Worm (Caenorhabditis elegans) whole organism, L3 larva: ENCODE data around the gene R155.3.
A peak's percentile ranks its signal among the peaks of the same experiment; 100 is the strongest.

Experiments used
- ama-1 ChIP-seq: fragments of 150-350 bp; optimal IDR thresholded peaks from 2 replicates; lab custom pipeline; 2018
- ceh-16 ChIP-seq: sonication (generic microtip); optimal IDR thresholded peaks from 2 replicates; lab custom pipeline; 2017; ENCODE audit warnings: missing biosample characterization, missing genetic modification characterization
- ceh-28 ChIP-seq: fragments of 150-350 bp; optimal IDR thresholded peaks from 2 replicates; lab custom pipeline; 2014; ENCODE audit warnings: missing biosample characterization, missing genetic modification reagents, missing genetic modification characterization
- ceh-82 ChIP-seq: fragments of 150-350 bp; optimal IDR thresholded peaks from 2 replicates; lab custom pipeline; 2014; ENCODE audit warnings: missing biosample characterization, missing genetic modification characterization
- ceh-9 ChIP-seq: sonication (generic microtip); optimal IDR thresholded peaks from 2 replicates; lab custom pipeline; 2018; ENCODE audit warnings: missing biosample characterization, missing genetic modification characterization
- egl-5 ChIP-seq: fragments of 150-350 bp; optimal IDR thresholded peaks from 2 replicates; lab custom pipeline; 2017; ENCODE audit warnings: missing biosample characterization, missing genetic modification reagents, missing genetic modification characterization, inconsistent platforms
- elt-1 ChIP-seq: fragments of 150-350 bp; optimal IDR thresholded peaks from 2 replicates; lab custom pipeline; 2014; ENCODE audit warnings: missing biosample characterization, missing genetic modification characterization
- elt-2 ChIP-seq: sonication (generic microtip); optimal IDR thresholded peaks from 2 replicates; lab custom pipeline; 2016; ENCODE audit warnings: missing genetic modification reagents, mild to moderate bottlenecking, missing genetic modification characterization, missing compliant biosample characterization
- elt-3 ChIP-seq, 3 experiments: fragments of 150-350 bp in 1 of 3; sonication (generic microtip) in 2 of 3; optimal IDR thresholded peaks; 2 replicates in 2 of 3; 4 replicates in 1 of 3; lab custom pipeline; 2014 to 2017; ENCODE audit warnings: missing biosample characterization in 3 of 3, missing genetic modification characterization in 3 of 3
- eor-1 ChIP-seq, 2 experiments: fragments of 150-350 bp; optimal IDR thresholded peaks; 2 replicates each; lab custom pipeline; 2014 to 2018; ENCODE audit warnings: missing biosample characterization in 2 of 2, missing genetic modification characterization in 2 of 2
- fkh-10 ChIP-seq: sonication (generic microtip); optimal IDR thresholded peaks from 2 replicates; lab custom pipeline; 2017; ENCODE audit warnings: missing biosample characterization, missing genetic modification reagents, missing genetic modification characterization
- fos-1 ChIP-seq: fragments of 150-350 bp; optimal IDR thresholded peaks from 2 replicates; lab custom pipeline; 2014; ENCODE audit warnings: missing biosample characterization, missing genetic modification characterization
- hmg-11 ChIP-seq: sonication (generic microtip); optimal IDR thresholded peaks from 2 replicates; lab custom pipeline; 2016; ENCODE audit warnings: missing genetic modification characterization, missing compliant biosample characterization
- jun-1 ChIP-seq: fragments of 150-350 bp; optimal IDR thresholded peaks from 2 replicates; lab custom pipeline; 2014; ENCODE audit warnings: missing biosample characterization, missing genetic modification reagents, missing genetic modification characterization
- lin-39 ChIP-seq: fragments of 150-350 bp; optimal IDR thresholded peaks from 2 replicates; lab custom pipeline; 2018; ENCODE audit warnings: missing biosample characterization, missing genetic modification reagents, missing genetic modification characterization
- lsy-12 ChIP-seq: sonication (generic microtip); optimal IDR thresholded peaks from 2 replicates; lab custom pipeline; 2016; ENCODE audit warnings: mild to moderate bottlenecking, missing genetic modification characterization, missing compliant biosample characterization
- mdl-1 ChIP-seq: fragments of 150-350 bp; optimal IDR thresholded peaks from 2 replicates; lab custom pipeline; 2014; ENCODE audit warnings: missing biosample characterization, missing genetic modification characterization
- nfya-1 ChIP-seq: sonication (generic microtip); optimal IDR thresholded peaks from 2 replicates; lab custom pipeline; 2017; ENCODE audit warnings: missing genetic modification characterization, mild to moderate bottlenecking, missing compliant biosample characterization, antibody characterized with exemption, moderate library complexity; ENCODE audit not compliant: insufficient read depth
- nhr-11 ChIP-seq: fragments of 150-350 bp; optimal IDR thresholded peaks from 2 replicates; lab custom pipeline; 2014; ENCODE audit warnings: missing biosample characterization, missing genetic modification characterization
- nhr-23 ChIP-seq: fragments of 150-350 bp; optimal IDR thresholded peaks from 2 replicates; lab custom pipeline; 2014; ENCODE audit warnings: missing biosample characterization, missing genetic modification reagents, missing genetic modification characterization
- nhr-237 ChIP-seq: fragments of 150-350 bp; optimal IDR thresholded peaks from 2 replicates; lab custom pipeline; 2014; ENCODE audit warnings: missing biosample characterization, missing genetic modification characterization
- nhr-43 ChIP-seq: sonication (generic microtip); optimal IDR thresholded peaks from 2 replicates; lab custom pipeline; 2016; ENCODE audit warnings: mild to moderate bottlenecking, missing genetic modification characterization, missing compliant biosample characterization; ENCODE audit not compliant: poor library complexity, severe bottlenecking
- nhr-76 ChIP-seq: fragments of 150-350 bp; sonication (generic microtip); optimal IDR thresholded peaks from 5 replicates; lab custom pipeline; 2014; ENCODE audit warnings: missing biosample characterization, missing genetic modification characterization
- pqm-1 ChIP-seq: fragments of 150-350 bp; optimal IDR thresholded peaks from 2 replicates; lab custom pipeline; 2017; ENCODE audit warnings: missing biosample characterization, missing genetic modification characterization, inconsistent platforms
- sea-2 ChIP-seq: fragments of 150-350 bp; sonication (generic microtip); optimal IDR thresholded peaks from 4 replicates; lab custom pipeline; 2014; ENCODE audit warnings: missing biosample characterization, missing genetic modification reagents, missing genetic modification characterization
- tbx-2 ChIP-seq: sonication (generic microtip); optimal IDR thresholded peaks from 2 replicates; lab custom pipeline; 2016; ENCODE audit warnings: mild to moderate bottlenecking, missing genetic modification characterization, missing compliant biosample characterization

Gene R155.3

ce11 chrIII:1975992-1976391, 550 bp downstream of the R155.3 start:
- TF ChIP-seq ceh-28 (no peak), nhr-237 (tag; lab: Kevin White, UChicago) (no peak), lin-39 (tag; lab: Kevin White, UChicago) (no peak), jun-1 (tag; lab: Kevin White, UChicago) (no peak), ama-1 (lab: Kevin White, UChicago) (no peak), pqm-1 (no peak), nhr-11 (tag; lab: Kevin White, UChicago) (no peak), lsy-12 (no peak), nhr-43 (tag; lab: Kevin White, UChicago) (no peak), elt-1 (tag; lab: Kevin White, UChicago) (no peak)

ce11 chrIII:1970433-1970832, 6.1 kb downstream of the R155.3 start, which contains the start of gene R155.5:
Gene R155.5, minus strand, starts transcription at chrIII:1970533.
- TF ChIP-seq nhr-11 (tag; lab: Kevin White, UChicago) (no peak), ceh-16 (no peak)

DNA sequence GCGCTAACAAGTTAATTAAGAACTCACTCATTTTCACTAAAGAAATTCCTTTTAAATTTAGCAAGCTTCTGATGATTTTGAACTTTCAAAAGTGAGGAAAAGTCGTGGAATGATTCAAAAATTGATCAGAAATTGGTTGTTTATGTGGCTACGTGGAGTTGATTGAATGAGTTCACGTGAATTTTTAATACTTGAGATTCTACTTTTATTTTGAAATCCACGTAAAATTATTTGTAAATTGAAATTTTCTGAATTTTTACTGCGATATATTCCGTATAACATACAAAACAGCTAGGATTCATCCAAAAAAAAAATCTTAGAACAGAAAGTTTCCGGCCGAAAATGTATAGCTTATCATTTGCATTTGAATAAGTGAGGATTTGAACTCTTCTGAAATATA, 6.7 kb downstream of the R155.3 start, which contains the start of gene moa-1:
TSS of gene moa-1 (minus strand) at position 101 of the 400 bp plus-strand sequence.
- TF ChIP-seq elt-3 (tag; optimal IDR thresholded peaks at IDR 0.05; lab: Kevin White, UChicago): no peak
- TF ChIP-seq fkh-10: no peak
- no peak for TF ChIP-seq sea-2 (GFP tag; lab: Kevin White, UChicago)
- TF ChIP-seq, all 47 proteins: peak for 0

- peak; percentile 76 for TF ChIP-seq ceh-28
These were observed 11.0 kb downstream of the R155.3 start for ce11 chrIII:1965580-1965979.

DNA sequence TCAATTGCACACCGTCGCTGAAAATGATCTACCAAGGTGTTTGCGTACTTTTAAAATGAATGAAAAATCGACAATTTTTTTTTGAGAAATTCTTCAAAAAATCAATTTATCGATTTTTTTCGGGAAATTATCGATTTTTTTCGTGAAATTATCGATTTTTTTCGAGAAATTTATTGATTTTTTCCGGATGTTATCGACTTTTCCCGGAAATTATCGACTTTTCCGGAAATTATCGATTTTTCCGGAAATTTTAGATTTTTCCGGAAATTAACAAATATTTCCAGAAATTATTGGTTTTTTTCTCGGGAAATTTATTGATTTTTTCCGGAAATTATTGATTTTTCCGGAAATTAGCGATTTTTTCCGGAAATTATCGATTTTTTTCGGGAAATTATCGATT, 11.4 kb downstream of the R155.3 start:
- TF ChIP-seq ceh-28: peak; percentile 91
- TF ChIP-seq, all 47 proteins: peak for 1; not testable (repeated sequence) for 46

ce11 chrIII:1963128-1963527, 13.4 kb downstream of the R155.3 start:
- TF ChIP-seq ceh-82 (tag; lab: Kevin White, UChicago): no peak
- no peak for TF ChIP-seq elt-3 (tag; optimal IDR thresholded peaks at IDR 0.05; lab: Kevin White, UChicago)
- no peak for TF ChIP-seq elt-2
- no peak for TF ChIP-seq eor-1 (tag; optimal IDR thresholded peaks at IDR 0.05; lab: Kevin White, UChicago)
- TF ChIP-seq egl-5: no peak
- no peak for TF ChIP-seq fkh-10

DNA sequence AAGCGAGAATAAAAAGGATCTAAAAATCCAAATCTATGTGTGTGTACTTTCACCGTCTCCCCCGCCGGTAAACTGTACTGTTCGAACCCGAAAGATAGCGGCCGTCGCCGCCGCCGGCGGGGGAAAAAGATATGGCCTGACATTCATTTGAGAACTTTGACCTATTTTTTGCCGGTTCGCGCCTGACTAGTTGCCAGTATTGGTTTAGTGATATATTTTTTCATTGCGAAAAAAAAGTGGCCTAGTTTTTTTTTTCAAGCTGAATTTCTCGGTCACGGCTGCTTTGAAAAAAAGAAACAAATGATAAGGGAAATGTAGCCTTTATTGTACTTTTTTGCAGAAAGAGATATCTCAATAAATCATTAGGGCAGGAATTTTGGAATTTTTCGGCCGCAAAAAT, 14.0 kb downstream of the R155.3 start:
- TF ChIP-seq nhr-23 (peak; percentile 46), nfya-1 (no peak), elt-2 (peak; percentile 41), mdl-1 (tag; lab: Kevin White, UChicago) (no peak)

DNA sequence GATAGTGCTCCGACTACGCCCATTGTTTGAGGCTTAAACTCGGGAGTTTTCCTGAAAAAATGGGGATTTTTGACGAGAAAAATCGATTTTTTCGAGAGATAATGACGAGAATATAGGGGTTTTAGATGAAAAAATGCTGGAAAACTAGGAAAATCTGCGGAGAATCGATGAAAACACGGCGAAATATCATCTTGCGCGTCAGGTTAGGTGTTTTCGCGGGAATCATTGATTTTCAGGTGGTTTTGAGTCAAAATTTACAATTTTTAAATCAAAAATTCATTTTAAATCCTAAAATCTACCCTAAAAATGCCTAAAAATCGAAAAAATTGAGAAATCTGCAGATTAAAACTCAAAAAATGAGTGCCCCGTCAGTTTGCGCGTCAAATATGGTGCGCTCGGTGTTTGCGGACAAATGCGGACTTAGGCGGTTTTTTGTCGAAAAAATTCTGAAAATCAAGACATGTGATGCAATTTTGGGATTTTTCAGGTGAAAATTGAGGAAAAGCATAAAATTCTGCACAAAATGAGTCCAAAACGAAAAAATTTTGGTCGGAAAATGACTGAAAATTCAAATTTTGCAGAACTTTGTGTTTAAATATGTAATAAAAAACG, 14.5 kb downstream of the R155.3 start, which contains the start of gene mboa-6:
TSS of gene mboa-6 (minus strand) at position 51 of the 612 bp plus-strand sequence.
- no peak for TF ChIP-seq nhr-43 (tag; lab: Kevin White, UChicago)
- no peak for TF ChIP-seq fos-1 (tag; lab: Kevin White, UChicago)
- no peak for TF ChIP-seq ceh-16
- TF ChIP-seq tbx-2 (tag; lab: Kevin White, UChicago): no peak
- peak; percentile 18 for TF ChIP-seq hmg-11 (tag; lab: Kevin White, UChicago)

DNA sequence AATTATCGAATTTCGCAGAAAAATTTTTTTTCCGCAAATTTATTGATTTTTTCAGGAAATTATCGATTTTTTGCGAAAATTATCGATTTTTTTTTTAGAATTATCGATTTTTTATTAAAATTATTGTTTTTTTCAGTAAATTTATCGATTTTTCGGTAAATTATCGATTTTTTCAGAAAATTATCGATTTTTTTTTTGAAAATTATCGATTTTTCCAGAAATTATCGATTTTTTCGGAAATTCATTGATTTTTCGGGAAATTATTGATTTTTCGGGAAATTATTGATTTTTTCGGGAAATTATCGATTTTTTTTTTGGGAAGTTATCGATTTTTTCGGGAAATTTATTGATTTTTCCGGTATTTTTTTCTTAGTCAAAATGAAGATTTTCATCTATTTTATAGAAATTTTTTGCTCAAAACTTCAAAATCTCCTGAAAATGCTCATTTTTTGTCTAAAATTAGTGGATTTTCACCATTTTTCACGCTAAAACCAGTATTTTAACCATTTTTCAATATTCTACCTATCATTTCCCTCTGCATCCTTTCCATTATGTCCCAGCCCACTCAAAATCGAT, 20.9 kb downstream of the R155.3 start:
- no peak for TF ChIP-seq ceh-9 (tag; lab: Kevin White, UChicago)
- peak; percentile 99 for TF ChIP-seq ceh-28
- no peak for TF ChIP-seq nhr-76
